Fruit fly (Drosophila melanogaster): Measurements from ENCODE around the gene CG10405.

dm6 chr3R:16504541-16504940, 50.2 kb downstream of the CG10405 start:
- no peak for TF ChIP-seq CG5245 (GFP tag; optimal IDR thresholded peaks at IDR 0.05)
- TF ChIP-seq CG18619 (GFP tag; optimal IDR thresholded peaks at IDR 0.05) = no peak
- TF ChIP-seq Mad (GFP tag; optimal IDR thresholded peaks at IDR 0.05) = no peak
- TF ChIP-seq pan (optimal IDR thresholded peaks at IDR 0.05) = no peak
- TF ChIP-seq pan (GFP tag; optimal IDR thresholded peaks at IDR 0.05 in 1 of 2, IDR thresholded peaks at IDR 0.05 in 1 of 2) = peak in 1 of 2 experiments; percentile 17
- no peak for TF ChIP-seq maf-S (GFP tag; optimal IDR thresholded peaks at IDR 0.05)
- no peak for TF ChIP-seq CG1529 (GFP tag; optimal IDR thresholded peaks at IDR 0.05)
- no peak for TF ChIP-seq CG9876 (GFP tag; optimal IDR thresholded peaks at IDR 0.05)
- TF ChIP-seq kah (GFP tag; optimal IDR thresholded peaks at IDR 0.05) = no peak
- TF ChIP-seq gro (GFP tag; optimal IDR thresholded peaks at IDR 0.05) = no peak
